Worm (Caenorhabditis elegans): Measurements from ENCODE around the gene npr-10.

The npr-10 gene

DNA sequence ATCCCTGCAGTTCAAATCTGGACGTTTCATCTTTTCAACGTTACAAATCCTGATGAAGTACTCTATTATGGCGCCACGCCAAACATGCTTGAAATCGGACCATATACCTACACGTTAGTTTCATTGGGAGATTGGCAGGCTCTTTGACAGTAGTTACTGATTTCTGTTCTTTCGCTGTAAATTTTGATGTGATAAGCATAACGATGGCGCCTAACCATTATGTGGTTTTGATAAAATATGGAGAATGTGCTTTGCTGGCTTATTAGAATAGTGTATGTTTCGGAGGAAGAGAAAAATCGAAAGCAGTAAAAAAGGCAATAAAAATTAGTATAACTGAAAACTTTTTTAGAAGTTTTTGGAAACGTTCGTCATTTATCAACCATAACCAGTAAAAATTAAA is 49.8 kb downstream of the npr-10 start:
- TF ChIP-seq ztf-11 (tag; optimal IDR thresholded peaks at IDR 0.05), result no peak
- no peak for TF ChIP-seq bed-3 (GFP tag; optimal IDR thresholded peaks at IDR 0.05)
- TF ChIP-seq sptf-1 (tag; optimal IDR thresholded peaks at IDR 0.05), result no peak
- TF ChIP-seq M03D4.4 (tag; optimal IDR thresholded peaks at IDR 0.05), result no peak
- no peak for TF ChIP-seq unc-62 (GFP tag; optimal IDR thresholded peaks at IDR 0.05)
- no peak for TF ChIP-seq elt-3 (tag; optimal IDR thresholded peaks at IDR 0.05)
- no peak for TF ChIP-seq ceh-39 (tag; optimal IDR thresholded peaks at IDR 0.05)
- no peak for TF ChIP-seq nhr-76 (tag; optimal IDR thresholded peaks at IDR 0.05)
- no peak for TF ChIP-seq hlh-1 (tag; optimal IDR thresholded peaks at IDR 0.05)
- TF ChIP-seq pha-4 (tag; optimal IDR thresholded peaks at IDR 0.05), result no peak
- TF ChIP-seq mab-5 (tag; optimal IDR thresholded peaks at IDR 0.05), result no peak
- TF ChIP-seq nhr-12 (tag; optimal IDR thresholded peaks at IDR 0.05), result no peak
- TF ChIP-seq tbx-8 (GFP tag; optimal IDR thresholded peaks at IDR 0.05), result no peak
- no peak for TF ChIP-seq unc-39 (tag; optimal IDR thresholded peaks at IDR 0.05)
- TF ChIP-seq ceh-43 (GFP tag; optimal IDR thresholded peaks at IDR 0.05), result no peak
- TF ChIP-seq lin-32 (GFP tag; optimal IDR thresholded peaks at IDR 0.05), result no peak
- TF ChIP-seq drap-1 (GFP tag; optimal IDR thresholded peaks at IDR 0.05), result no peak
- TF ChIP-seq sem-2 (GFP tag; optimal IDR thresholded peaks at IDR 0.05), result no peak
- no peak for TF ChIP-seq mls-2 (tag; optimal IDR thresholded peaks at IDR 0.05)
- TF ChIP-seq nhr-28 (tag; optimal IDR thresholded peaks at IDR 0.05), result no peak

ce11 chrX:12981393-12981792 is 51.1 kb downstream of the npr-10 start, which contains the start of gene scav-4:
scav-4 (plus strand) TSS chrX:12981775.
- TF ChIP-seq bed-3 (GFP tag; optimal IDR thresholded peaks at IDR 0.05) (no peak), elt-1 (tag; optimal IDR thresholded peaks at IDR 0.05; ENCODE audit: borderline replicate concordance, insufficient read depth) (no peak), sptf-1 (tag; optimal IDR thresholded peaks at IDR 0.05) (no peak), flh-1 (GFP tag; optimal IDR thresholded peaks at IDR 0.05) (no peak), ceh-39 (tag; optimal IDR thresholded peaks at IDR 0.05) (no peak), nhr-237 (tag; optimal IDR thresholded peaks at IDR 0.05) (no peak), hlh-1 (tag; optimal IDR thresholded peaks at IDR 0.05) (no peak), lin-13 (tag; optimal IDR thresholded peaks at IDR 0.05) (no peak), ham-2 (GFP tag; optimal IDR thresholded peaks at IDR 0.05) (no peak), nhr-28 (tag; optimal IDR thresholded peaks at IDR 0.05) (no peak), blmp-1 (tag; optimal IDR thresholded peaks at IDR 0.05) (no peak), unc-39 (tag; optimal IDR thresholded peaks at IDR 0.05) (no peak), snpc-4 (tag; optimal IDR thresholded peaks at IDR 0.05) (no peak), zip-8 (tag; optimal IDR thresholded peaks at IDR 0.05) (no peak)

ce11 chrX:12979747-12980146 is 52.8 kb downstream of the npr-10 start:
- TF ChIP-seq pha-4 (tag; optimal IDR thresholded peaks at IDR 0.05) (no peak), drap-1 (GFP tag; optimal IDR thresholded peaks at IDR 0.05) (no peak), nhr-76 (tag; optimal IDR thresholded peaks at IDR 0.05) (no peak), zip-8 (tag; optimal IDR thresholded peaks at IDR 0.05) (no peak), nhr-28 (tag; optimal IDR thresholded peaks at IDR 0.05) (no peak), ceh-39 (tag; optimal IDR thresholded peaks at IDR 0.05) (no peak), ztf-11 (tag; optimal IDR thresholded peaks at IDR 0.05) (no peak), mab-5 (tag; optimal IDR thresholded peaks at IDR 0.05) (no peak), ham-2 (GFP tag; optimal IDR thresholded peaks at IDR 0.05) (no peak), M03D4.4 (tag; optimal IDR thresholded peaks at IDR 0.05) (no peak), nhr-12 (tag; optimal IDR thresholded peaks at IDR 0.05) (no peak), sptf-1 (tag; optimal IDR thresholded peaks at IDR 0.05) (no peak), ces-1 (GFP tag; optimal IDR thresholded peaks at IDR 0.05) (no peak), elt-1 (tag; optimal IDR thresholded peaks at IDR 0.05; ENCODE audit: borderline replicate concordance, insufficient read depth) (no peak)

DNA sequence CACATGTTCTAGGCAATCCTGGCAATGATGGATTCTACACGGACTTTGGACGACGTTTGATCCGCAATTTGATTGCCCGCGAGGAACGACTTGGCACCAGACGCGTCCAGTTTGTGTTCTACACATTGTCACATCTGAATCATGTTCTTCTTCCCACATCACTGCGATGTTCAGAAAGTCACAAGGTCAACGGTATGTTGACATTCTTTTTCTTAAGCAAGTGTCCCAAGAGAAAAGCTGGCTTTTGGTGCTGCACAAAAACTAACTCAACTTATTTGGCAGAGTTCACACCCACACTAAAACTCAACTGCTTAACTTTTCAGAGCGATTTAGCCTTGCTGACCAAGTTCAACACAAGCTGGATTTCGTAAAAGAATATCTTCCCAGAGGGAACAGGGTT is 53.9 kb downstream of the npr-10 start:
- no peak for TF ChIP-seq blmp-1 (tag; optimal IDR thresholded peaks at IDR 0.05)
- no peak for TF ChIP-seq sptf-1 (tag; optimal IDR thresholded peaks at IDR 0.05)
- TF ChIP-seq unc-62 (GFP tag; optimal IDR thresholded peaks at IDR 0.05), result no peak
- TF ChIP-seq unc-39 (tag; optimal IDR thresholded peaks at IDR 0.05), result no peak
- no peak for TF ChIP-seq hlh-1 (tag; optimal IDR thresholded peaks at IDR 0.05)

- TF ChIP-seq elt-1 (tag; optimal IDR thresholded peaks at IDR 0.05; ENCODE audit: borderline replicate concordance, insufficient read depth), result no peak
- TF ChIP-seq pha-4 (tag; optimal IDR thresholded peaks at IDR 0.05), result no peak
- TF ChIP-seq drap-1 (GFP tag; optimal IDR thresholded peaks at IDR 0.05), result no peak
Observed at ce11 chrX:12977451-12977850, 55.1 kb downstream of the npr-10 start, which contains the start of gene F11C1.9. F11C1.9 (minus strand) TSS chrX:12977551.

DNA sequence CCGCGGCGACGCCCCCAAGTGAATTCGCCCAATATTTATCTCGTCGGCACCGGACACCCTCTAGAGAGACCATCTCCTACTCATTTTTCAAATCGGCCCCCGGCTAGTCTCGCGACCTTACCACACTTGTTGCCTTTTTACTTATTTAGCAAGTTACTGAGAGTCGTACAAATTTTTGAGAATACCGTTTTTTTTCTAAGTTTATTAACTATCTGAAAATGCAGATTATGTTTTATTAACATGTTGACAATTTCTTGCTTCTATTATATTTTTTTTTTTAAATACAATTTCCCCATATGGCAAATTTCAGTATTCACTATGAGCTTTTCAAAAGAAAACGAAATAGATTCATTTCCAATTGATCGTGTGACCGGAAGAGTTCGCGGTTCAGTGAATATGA is 55.7 kb downstream of the npr-10 start, which contains the start of the genes F11C1.4 and F11C1.10:
Gene F11C1.4 (plus strand): TSS at position 301 of the 400 bp plus-strand sequence.
Gene F11C1.10 (plus strand): TSS at position 309 of the 400 bp plus-strand sequence.
- TF ChIP-seq lsy-2 (tag; optimal IDR thresholded peaks at IDR 0.05), result no peak
